Fruit fly (Drosophila melanogaster) whole organism, embryonic: ENCODE results near the gene CG4577.

Source experiments
- Aef1 ChIP-seq: fragments of 200-800 bp; sonication (Bioruptor generic); IDR thresholded peaks from 3 replicates; pipeline ENCODE4 v1.3.6; 2022; ENCODE audit warnings: missing biosample characterization, missing genetic modification characterization
- Awh ChIP-seq: fragments of 200-800 bp; sonication (Bioruptor generic); IDR thresholded peaks from 2 replicates; pipeline ENCODE4, ENCODE4 v1.3.6; 2022; ENCODE audit warnings: missing biosample characterization, missing genetic modification characterization
- CG11456 ChIP-seq: fragments of 200-800 bp; sonication (Bioruptor generic); IDR thresholded peaks from 3 replicates; pipeline ENCODE4 v1.3.6; 2022; ENCODE audit warnings: missing biosample characterization, missing genetic modification characterization
- CG11560 ChIP-seq: fragments of 200-800 bp; sonication (Bioruptor generic); IDR thresholded peaks from 3 replicates; pipeline ENCODE4 v1.3.6; 2022; ENCODE audit warnings: missing biosample characterization, missing genetic modification characterization
- CG12219 ChIP-seq: fragments of 200-800 bp; sonication (Bioruptor generic); optimal IDR thresholded peaks from 3 replicates; lab custom pipeline; 2018; ENCODE audit warnings: missing biosample characterization, mild to moderate bottlenecking, missing genetic modification characterization
- CG12236 ChIP-seq: fragments of 200-800 bp; sonication (Bioruptor generic); optimal IDR thresholded peaks from 2 replicates; lab custom pipeline; 2016; ENCODE audit warnings: missing biosample characterization, missing genetic modification characterization
- CG12391 ChIP-seq: fragments of 200-800 bp; sonication (Bioruptor generic); optimal IDR thresholded peaks from 3 replicates; lab custom pipeline; 2018; ENCODE audit warnings: missing biosample characterization, mild to moderate bottlenecking, missing genetic modification characterization, moderate library complexity
- CG12769 ChIP-seq: fragments of 200-800 bp; sonication (Bioruptor generic); optimal IDR thresholded peaks from 2 replicates; lab custom pipeline; 2019; ENCODE audit warnings: missing biosample characterization, mild to moderate bottlenecking, missing genetic modification characterization, moderate library complexity
- CG14014 ChIP-seq: fragments of 200-800 bp; sonication (Bioruptor generic); IDR thresholded peaks from 2 replicates; pipeline ENCODE4 v1.3.6; 2022; ENCODE audit warnings: missing biosample characterization, missing genetic modification characterization
- CG15011 ChIP-seq: fragments of 200-800 bp; sonication (Bioruptor generic); optimal IDR thresholded peaks from 3 replicates; lab custom pipeline; 2018; ENCODE audit warnings: missing biosample characterization, mild to moderate bottlenecking, missing genetic modification characterization
- CG15601 ChIP-seq: fragments of 200-800 bp; sonication (Bioruptor generic); optimal IDR thresholded peaks from 3 replicates; lab custom pipeline; 2019; ENCODE audit warnings: missing biosample characterization, mild to moderate bottlenecking, missing genetic modification characterization, moderate library complexity
- CG16779 ChIP-seq: fragments of 200-800 bp; sonication (Bioruptor generic); IDR thresholded peaks from 2 replicates; pipeline ENCODE4 v1.3.6; 2022; ENCODE audit warnings: missing biosample characterization, missing genetic modification characterization
- CG16863 ChIP-seq: fragments of 200-800 bp; sonication (Bioruptor generic); optimal IDR thresholded peaks from 3 replicates; lab custom pipeline; 2016; ENCODE audit warnings: missing biosample characterization, missing genetic modification characterization
- CG18262 ChIP-seq: fragments of 200-800 bp; optimal IDR thresholded peaks from 3 replicates; lab custom pipeline; 2019; ENCODE audit warnings: missing biosample characterization, mild to moderate bottlenecking, missing genetic modification characterization, moderate library complexity
- CG18764 ChIP-seq: fragments of 200-800 bp; sonication (Bioruptor generic); optimal IDR thresholded peaks from 3 replicates; lab custom pipeline; 2016; ENCODE audit warnings: missing biosample characterization, missing genetic modification characterization
- CG2199 ChIP-seq: fragments of 200-800 bp; sonication (Bioruptor generic); IDR thresholded peaks from 3 replicates; pipeline ENCODE4 v1.3.6; 2022; ENCODE audit warnings: missing biosample characterization, missing genetic modification characterization
- CG30020 ChIP-seq: fragments of 200-800 bp; optimal IDR thresholded peaks from 2 replicates; lab custom pipeline; 2019; ENCODE audit warnings: missing biosample characterization, mild to moderate bottlenecking, missing genetic modification characterization, moderate library complexity
- CG33213 ChIP-seq: fragments of 200-800 bp; sonication (Bioruptor generic); optimal IDR thresholded peaks from 3 replicates; lab custom pipeline; 2016; ENCODE audit warnings: missing biosample characterization, missing genetic modification characterization
- CG43689 ChIP-seq: fragments of 200-800 bp; sonication (Bioruptor generic); IDR thresholded peaks from 2 replicates; pipeline ENCODE4 v1.3.6; 2022; ENCODE audit warnings: missing biosample characterization, missing genetic modification characterization
- CG5953 ChIP-seq: fragments of 200-800 bp; sonication (Bioruptor generic); IDR thresholded peaks from 2 replicates; pipeline ENCODE4 v1.3.6; 2022; ENCODE audit warnings: missing biosample characterization, missing genetic modification characterization
- CG6175 ChIP-seq: fragments of 200-800 bp; sonication (Bioruptor generic); IDR thresholded peaks from 3 replicates; pipeline ENCODE4 v1.3.6; 2022; ENCODE audit warnings: missing biosample characterization, missing genetic modification characterization
- CG6654 ChIP-seq: fragments of 200-800 bp; sonication (Bioruptor generic); optimal IDR thresholded peaks from 2 replicates; lab custom pipeline; 2017; ENCODE audit warnings: missing biosample characterization, mild to moderate bottlenecking, missing genetic modification characterization
- CG6854 ChIP-seq: fragments of 200-800 bp; sonication (Bioruptor generic); optimal IDR thresholded peaks from 3 replicates; lab custom pipeline; 2017; ENCODE audit warnings: missing biosample characterization, mild to moderate bottlenecking, missing genetic modification characterization
- CG8359 ChIP-seq: fragments of 200-800 bp; sonication (Bioruptor generic); optimal IDR thresholded peaks from 2 replicates; lab custom pipeline; 2017; ENCODE audit warnings: missing biosample characterization, mild to moderate bottlenecking, missing genetic modification characterization, borderline replicate concordance
- CG8478 ChIP-seq: fragments of >200 bp; optimal IDR thresholded peaks from 2 replicates; lab custom pipeline; 2018
- CG9727 ChIP-seq: fragments of 200-800 bp; sonication (Bioruptor generic); optimal IDR thresholded peaks from 3 replicates; lab custom pipeline; 2017; ENCODE audit warnings: missing biosample characterization, mild to moderate bottlenecking, missing genetic modification characterization
- CHES-1-like ChIP-seq: fragments of 200-800 bp; sonication (Bioruptor generic); optimal IDR thresholded peaks from 2 replicates; lab custom pipeline; 2016; ENCODE audit warnings: missing biosample characterization, missing genetic modification characterization
- Camta ChIP-seq: fragments of 200-800 bp; sonication (Bioruptor generic); optimal IDR thresholded peaks from 2 replicates; lab custom pipeline; 2016; ENCODE audit warnings: missing biosample characterization, missing genetic modification characterization
- D ChIP-seq, 2 experiments: fragments of 200-800 bp in 1 of 2; fragments of >200 bp in 1 of 2; sonication (Bioruptor generic) in 1 of 2; optimal IDR thresholded peaks; 2 replicates in 1 of 2; 3 replicates in 1 of 2; lab custom pipeline; 2017; ENCODE audit warnings: mild to moderate bottlenecking in 1 of 2, missing biosample characterization in 1 of 2, missing genetic modification characterization in 1 of 2, missing genetic modification reagents in 1 of 2
- Eip74EF ChIP-seq, 2 experiments: fragments of 200-800 bp in 1 of 2; fragments of >200 bp in 1 of 2; sonication (Bioruptor generic) in 1 of 2; optimal IDR thresholded peaks; 2 replicates each; lab custom pipeline; 2017 to 2019; ENCODE audit warnings: missing biosample characterization in 2 of 2, missing genetic modification characterization in 2 of 2, mild to moderate bottlenecking in 1 of 2, moderate library complexity in 1 of 2
- H15 ChIP-seq: fragments of 200-800 bp; sonication (Bioruptor generic); IDR thresholded peaks from 3 replicates; pipeline ENCODE4 v1.3.6; 2022; ENCODE audit warnings: missing biosample characterization, missing genetic modification characterization
- Max ChIP-seq: fragments of 200-800 bp; sonication (Bioruptor generic); optimal IDR thresholded peaks from 2 replicates; lab custom pipeline; 2016; ENCODE audit warnings: missing biosample characterization, mild to moderate bottlenecking, missing genetic modification characterization
- NK7.1 ChIP-seq: fragments of 200-800 bp; sonication (Bioruptor generic); optimal IDR thresholded peaks from 3 replicates; lab custom pipeline; 2016; ENCODE audit warnings: missing biosample characterization, missing genetic modification characterization
- Sox102F ChIP-seq: fragments of 200-800 bp; sonication (Bioruptor generic); optimal IDR thresholded peaks from 2 replicates; lab custom pipeline; 2018; ENCODE audit warnings: missing biosample characterization, mild to moderate bottlenecking, missing genetic modification characterization, moderate library complexity
- bcd ChIP-seq: fragments of 200-800 bp; sonication (Bioruptor generic); optimal IDR thresholded peaks from 2 replicates; lab custom pipeline; 2017; ENCODE audit warnings: missing biosample characterization, mild to moderate bottlenecking, missing genetic modification characterization
- br ChIP-seq: fragments of >200 bp; optimal IDR thresholded peaks from 2 replicates; lab custom pipeline; 2017
- cad ChIP-seq: fragments of >200 bp; optimal IDR thresholded peaks from 2 replicates; lab custom pipeline; 2017; ENCODE audit warnings: missing biosample characterization, missing genetic modification characterization
- emc ChIP-seq: fragments of 200-800 bp; sonication (Bioruptor generic); optimal IDR thresholded peaks from 2 replicates; lab custom pipeline; 2016; ENCODE audit warnings: missing biosample characterization, missing genetic modification characterization
- en ChIP-seq: fragments of 200-800 bp; sonication (Bioruptor generic); optimal IDR thresholded peaks from 2 replicates; lab custom pipeline; 2016; ENCODE audit warnings: missing biosample characterization, missing genetic modification characterization
- fd102C ChIP-seq: fragments of 200-800 bp; sonication (Bioruptor generic); optimal IDR thresholded peaks from 2 replicates; lab custom pipeline; 2018; ENCODE audit warnings: missing biosample characterization, mild to moderate bottlenecking, missing genetic modification characterization, moderate library complexity
- jing ChIP-seq: fragments of 200-800 bp; sonication (Bioruptor generic); optimal IDR thresholded peaks from 2 replicates; lab custom pipeline; 2018; ENCODE audit warnings: missing biosample characterization, mild to moderate bottlenecking, missing genetic modification characterization
- ken ChIP-seq: fragments of 200-800 bp; sonication (Bioruptor generic); IDR thresholded peaks from 3 replicates; pipeline ENCODE4 v1.3.6; 2022; ENCODE audit warnings: missing biosample characterization, missing genetic modification characterization
- lilli ChIP-seq: fragments of 200-800 bp; sonication (Bioruptor generic); optimal IDR thresholded peaks from 3 replicates; lab custom pipeline; 2016; ENCODE audit warnings: missing biosample characterization, missing genetic modification characterization
- mam ChIP-seq: fragments of 200-800 bp; sonication (Bioruptor generic); optimal IDR thresholded peaks from 3 replicates; lab custom pipeline; 2016; ENCODE audit warnings: missing biosample characterization, missing genetic modification characterization
- pfk ChIP-seq: fragments of 200-800 bp; sonication (Bioruptor generic); optimal IDR thresholded peaks from 2 replicates; lab custom pipeline; 2018; ENCODE audit warnings: missing biosample characterization, mild to moderate bottlenecking, missing genetic modification characterization, moderate library complexity
- seq ChIP-seq: fragments of 200-800 bp; sonication (Bioruptor generic); IDR thresholded peaks from 2 replicates; pipeline ENCODE4 v1.3.6; 2022; ENCODE audit warnings: missing biosample characterization, missing genetic modification characterization
- so ChIP-seq: fragments of 200-800 bp; sonication (Bioruptor generic); IDR thresholded peaks from 3 replicates; pipeline ENCODE4 v1.3.6; 2022; ENCODE audit warnings: missing biosample characterization, missing genetic modification characterization
- ttk ChIP-seq: fragments of 200-800 bp; sonication (Bioruptor generic); IDR thresholded peaks from 2 replicates; pipeline ENCODE4 v2.1.2; 2022; ENCODE audit warnings: missing biosample characterization, missing genetic modification characterization
- twi ChIP-seq: fragments of 200-800 bp; optimal IDR thresholded peaks from 2 replicates; lab custom pipeline; 2019; ENCODE audit warnings: missing biosample characterization, mild to moderate bottlenecking, missing genetic modification characterization, moderate library complexity
- vfl ChIP-seq: fragments of 200-800 bp; sonication (Bioruptor generic); optimal IDR thresholded peaks from 2 replicates; lab custom pipeline; 2016; ENCODE audit warnings: missing biosample characterization, missing genetic modification characterization
- wor ChIP-seq: fragments of 200-800 bp; sonication (Bioruptor generic); IDR thresholded peaks from 2 replicates; pipeline ENCODE4 v1.3.6; 2022; ENCODE audit warnings: missing biosample characterization, missing genetic modification characterization
- z ChIP-seq: fragments of 200-800 bp; sonication (Bioruptor generic); IDR thresholded peaks from 3 replicates; pipeline ENCODE4 v1.3.6; 2022; ENCODE audit warnings: missing biosample characterization, missing genetic modification characterization

Gene CG4577

dm6 chr2L:1142730-1143281 lies 8.3 kb downstream of the CG4577 start, which contains the start of gene MFS3 (continued):
- TF ChIP-seq CG9727 (GFP tag; lab: Kevin White, UChicago) (no peak), CG5953 (GFP tag; lab: Robert Waterston, UW) (no peak), CG2199 (GFP tag; lab: Robert Waterston, UW) (no peak), cad (no peak), wor (GFP tag; lab: Robert Waterston, UW) (no peak), Awh (GFP tag; lab: Robert Waterston, UW) (no peak), z (GFP tag; lab: Robert Waterston, UW) (0 out of 3 replicates have a peak, but pooled peaks have one; percentile 12), emc (GFP tag; lab: Kevin White, UChicago) (no peak), CHES-1-like (no peak), fd102C (GFP tag; lab: Kevin White, UChicago) (no peak), CG18764 (no peak), CG6654 (GFP tag; lab: Kevin White, UChicago) (no peak), CG11560 (tag; lab: Robert Waterston, UW) (no peak), Eip74EF (GFP tag; optimal IDR thresholded peaks at IDR 0.05; lab: Kevin White, UChicago) (peak in 1 of 2 experiments; percentile 23), mam (GFP tag; lab: Kevin White, UChicago) (no peak), CG43689 (GFP tag; lab: Robert Waterston, UW) (no peak), Max (GFP tag; lab: Kevin White, UChicago) (no peak), CG33213 (GFP tag; lab: Kevin White, UChicago) (no peak), ttk (GFP tag; lab: Robert Waterston, UW) (no peak), CG16779 (GFP tag; lab: Robert Waterston, UW) (no peak), lilli (no peak), CG15011 (GFP tag; lab: Kevin White, UChicago) (no peak), CG12769 (tag; lab: Kevin White, UChicago) (peak; percentile 89), CG8359 (GFP tag; lab: Kevin White, UChicago) (no peak), D (optimal IDR thresholded peaks at IDR 0.05; lab: Kevin White, UChicago) (no peak), D (GFP tag; optimal IDR thresholded peaks at IDR 0.05; lab: Kevin White, UChicago) (no peak), twi (tag; lab: Kevin White, UChicago) (no peak), pfk (GFP tag; lab: Kevin White, UChicago) (no peak), CG8478 (lab: Kevin White, UChicago) (no peak), so (GFP tag; lab: Robert Waterston, UW) (peak; percentile 71; the same call in 2 of the 3 replicates), jing (GFP tag; lab: Kevin White, UChicago) (no peak), CG12219 (GFP tag; lab: Kevin White, UChicago) (no peak), en (no peak), CG6175 (GFP tag; lab: Robert Waterston, UW) (peak; percentile 88; the same call in 2 of the 3 replicates), Camta (no peak), br (no peak), CG11456 (no peak), CG14014 (no peak), Sox102F (GFP tag; lab: Kevin White, UChicago) (no peak), CG15601 (tag; lab: Kevin White, UChicago) (peak; percentile 100), Aef1 (GFP tag; lab: Robert Waterston, UW) (no peak), CG12391 (tag; lab: Kevin White, UChicago) (peak; percentile 3), seq (no peak), CG16863 (no peak), CG12236 (GFP tag; lab: Kevin White, UChicago) (no peak), ken (GFP tag; lab: Robert Waterston, UW) (no peak), CG6854 (GFP tag; lab: Kevin White, UChicago) (no peak), H15 (GFP tag; lab: Robert Waterston, UW) (no peak), CG18262 (tag; lab: Kevin White, UChicago) (no peak), NK7.1 (no peak), CG30020 (tag; lab: Kevin White, UChicago) (no peak), vfl (GFP tag; lab: Kevin White, UChicago) (no peak), bcd (GFP tag; lab: Kevin White, UChicago) (no peak)
